Worm (Caenorhabditis elegans) whole organism, L2 larva: ENCODE measurements around the gene nhr-128.

Experiments
- ZK546.5 ChIP-seq: sonication (generic microtip); optimal IDR thresholded peaks from 2 replicates; lab custom pipeline; 2017; ENCODE audit warnings: missing biosample characterization, missing genetic modification characterization
- alr-1 ChIP-seq: fragments of 150-350 bp; optimal IDR thresholded peaks from 2 replicates; lab custom pipeline; 2014; ENCODE audit warnings: missing biosample characterization, missing genetic modification characterization
- ama-1 ChIP-seq: fragments of 150-350 bp; optimal IDR thresholded peaks from 2 replicates; lab custom pipeline; 2018; ENCODE audit warnings: inconsistent platforms
- ceh-16 ChIP-seq: fragments of 150-350 bp; optimal IDR thresholded peaks from 2 replicates; lab custom pipeline; 2014; ENCODE audit warnings: missing biosample characterization, missing genetic modification characterization
- ceh-82 ChIP-seq: fragments of 150-350 bp; optimal IDR thresholded peaks from 2 replicates; lab custom pipeline; 2014; ENCODE audit warnings: missing biosample characterization, missing genetic modification characterization
- crh-2 ChIP-seq: sonication (generic microtip); optimal IDR thresholded peaks from 2 replicates; lab custom pipeline; 2017; ENCODE audit warnings: missing biosample characterization, missing genetic modification characterization
- egl-27 ChIP-seq: sonication (generic microtip); optimal IDR thresholded peaks from 3 replicates; lab custom pipeline; 2017; ENCODE audit warnings: missing biosample characterization, missing genetic modification reagents, missing genetic modification characterization
- elt-3 ChIP-seq: sonication (generic microtip); optimal IDR thresholded peaks from 2 replicates; lab custom pipeline; 2017; ENCODE audit warnings: missing biosample characterization, missing genetic modification characterization
- lin-11 ChIP-seq: fragments of 150-350 bp; sonication (generic microtip); optimal IDR thresholded peaks from 2 replicates; lab custom pipeline; 2014; ENCODE audit warnings: missing biosample characterization, missing genetic modification characterization, inconsistent platforms, mixed read lengths
- mbf-1 ChIP-seq: sonication (generic microtip); optimal IDR thresholded peaks from 2 replicates; lab custom pipeline; 2017; ENCODE audit warnings: missing biosample characterization, missing genetic modification characterization
- nhr-12 ChIP-seq: fragments of 150-350 bp; optimal IDR thresholded peaks from 2 replicates; lab custom pipeline; 2014; ENCODE audit warnings: missing biosample characterization, missing genetic modification characterization
- nhr-25 ChIP-seq: fragments of 150-350 bp; sonication (generic microtip); optimal IDR thresholded peaks from 3 replicates; lab custom pipeline; 2014; ENCODE audit warnings: missing biosample characterization, missing genetic modification characterization
- nhr-6 ChIP-seq: fragments of 150-350 bp; optimal IDR thresholded peaks from 2 replicates; lab custom pipeline; 2014; ENCODE audit warnings: missing biosample characterization, missing genetic modification characterization
- nhr-77 ChIP-seq: fragments of 150-350 bp; optimal IDR thresholded peaks from 2 replicates; lab custom pipeline; 2014; ENCODE audit warnings: missing biosample characterization, missing genetic modification characterization
- skn-1 ChIP-seq: sonication (generic microtip); optimal IDR thresholded peaks from 2 replicates; lab custom pipeline; 2017; ENCODE audit warnings: missing biosample characterization, missing genetic modification characterization
- snpc-4 ChIP-seq: fragments of 150-350 bp; optimal IDR thresholded peaks from 2 replicates; lab custom pipeline; 2014; ENCODE audit warnings: missing biosample characterization, missing genetic modification characterization
- unc-39 ChIP-seq: fragments of 150-350 bp; optimal IDR thresholded peaks from 2 replicates; lab custom pipeline; 2014; ENCODE audit warnings: missing biosample characterization, missing genetic modification characterization
- ztf-4 ChIP-seq: fragments of 150-350 bp; optimal IDR thresholded peaks from 2 replicates; lab custom pipeline; 2014; ENCODE audit warnings: missing biosample characterization, missing genetic modification characterization

The nhr-128 gene

DNA sequence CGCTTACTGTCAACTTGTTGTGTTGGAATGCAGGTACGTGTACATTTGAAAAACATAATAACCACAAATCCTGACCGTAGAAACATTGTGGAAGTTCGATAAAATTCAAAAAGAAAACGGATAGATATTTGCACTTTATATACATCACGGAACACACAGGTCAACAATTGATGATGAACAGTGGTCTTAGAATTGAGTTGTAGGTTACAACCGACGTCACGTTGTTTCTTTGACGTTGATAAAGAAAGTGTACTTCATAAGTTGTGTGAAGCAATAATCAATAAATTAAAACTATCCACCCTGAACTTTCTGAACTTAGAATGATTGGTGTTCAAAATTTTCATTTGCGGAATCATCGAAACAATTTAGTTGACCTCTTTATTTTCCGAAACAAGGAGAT lies 49.9 kb downstream of the nhr-128 start, which contains the start of gene Y5H2A.1:
Y5H2A.1 (minus strand) TSS at position 101 of the 400 bp plus-strand sequence.
- TF ChIP-seq nhr-77 (tag; lab: Kevin White, UChicago) (no peak), ama-1 (lab: Kevin White, UChicago) (no peak), nhr-25 (tag; lab: Kevin White, UChicago) (no peak), snpc-4 (tag; lab: Kevin White, UChicago) (no peak)

- TF ChIP-seq unc-39 (tag; lab: Kevin White, UChicago) (no peak), crh-2 (tag; lab: Kevin White, UChicago) (no peak), nhr-77 (tag; lab: Kevin White, UChicago) (no peak), lin-11 (tag; lab: Kevin White, UChicago) (no peak), nhr-12 (no peak), skn-1 (no peak), alr-1 (tag; lab: Kevin White, UChicago) (no peak), nhr-6 (no peak), mbf-1 (no peak), ceh-82 (no peak), ceh-16 (no peak), elt-3 (tag; lab: Kevin White, UChicago) (no peak), ZK546.5 (tag; lab: Kevin White, UChicago) (no peak), ama-1 (lab: Kevin White, UChicago) (no peak), egl-27 (tag; lab: Kevin White, UChicago) (no peak), ztf-4 (tag; lab: Kevin White, UChicago) (no peak)
Measured at ce11 chrV:2274253-2274892, 52.5 kb downstream of the nhr-128 start, which contains the start of the genes Y5H2A.4 and abu-4. Gene Y5H2A.4 (minus strand): TSS chrV:2274353. Gene abu-4 (plus strand): TSS chrV:2274842.
